Worm (Caenorhabditis elegans) whole organism, L3 larva: ENCODE data around the gene ubh-2.

Experiments used
- aly-2 ChIP-seq: fragments of 150-350 bp; optimal IDR thresholded peaks from 2 replicates; lab custom pipeline; 2014; ENCODE audit warnings: missing biosample characterization, missing genetic modification characterization
- elt-2 ChIP-seq: sonication (generic microtip); optimal IDR thresholded peaks from 2 replicates; lab custom pipeline; 2016; ENCODE audit warnings: missing genetic modification reagents, mild to moderate bottlenecking, missing genetic modification characterization, missing compliant biosample characterization
- elt-3 ChIP-seq, 3 experiments: fragments of 150-350 bp in 1 of 3; sonication (generic microtip) in 2 of 3; optimal IDR thresholded peaks; 2 replicates in 2 of 3; 4 replicates in 1 of 3; lab custom pipeline; 2014 to 2017; ENCODE audit warnings: missing biosample characterization in 3 of 3, missing genetic modification characterization in 3 of 3
- fos-1 ChIP-seq: fragments of 150-350 bp; optimal IDR thresholded peaks from 2 replicates; lab custom pipeline; 2014; ENCODE audit warnings: missing biosample characterization, missing genetic modification characterization
- nhr-12 ChIP-seq: fragments of 150-350 bp; optimal IDR thresholded peaks from 2 replicates; lab custom pipeline; 2014; ENCODE audit warnings: missing biosample characterization, missing genetic modification characterization
- nhr-237 ChIP-seq: fragments of 150-350 bp; optimal IDR thresholded peaks from 2 replicates; lab custom pipeline; 2014; ENCODE audit warnings: missing biosample characterization, missing genetic modification characterization
- sea-2 ChIP-seq: fragments of 150-350 bp; sonication (generic microtip); optimal IDR thresholded peaks from 4 replicates; lab custom pipeline; 2014; ENCODE audit warnings: missing biosample characterization, missing genetic modification reagents, missing genetic modification characterization
- skn-1 ChIP-seq: fragments of 150-350 bp; optimal IDR thresholded peaks from 2 replicates; lab custom pipeline; 2014; ENCODE audit warnings: missing biosample characterization, missing genetic modification characterization

DNA sequence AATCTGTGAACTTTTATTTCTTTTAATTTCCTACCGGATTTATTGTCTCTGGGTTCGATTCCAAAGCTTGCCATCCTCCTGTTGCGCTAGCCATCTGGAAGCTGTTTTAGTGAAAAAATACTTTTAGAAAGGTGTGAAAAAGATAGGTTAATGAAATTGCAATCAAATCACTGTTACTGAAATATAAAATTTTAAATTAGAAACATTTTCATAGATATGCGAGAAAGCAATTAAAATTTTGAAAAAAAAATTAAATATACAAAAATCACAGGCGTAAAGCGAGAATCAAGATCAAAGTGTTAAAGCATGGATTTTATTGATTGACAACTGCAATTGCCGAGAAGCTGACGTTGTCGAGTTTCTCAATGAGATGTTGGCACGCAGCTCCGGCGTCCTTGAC, at the start of gene ubh-2:
- TF ChIP-seq fos-1 (tag; lab: Kevin White, UChicago) (no peak), elt-3 (tag; optimal IDR thresholded peaks at IDR 0.05; lab: Kevin White, UChicago) (no peak), nhr-12 (tag; lab: Kevin White, UChicago) (no peak), aly-2 (no peak), nhr-237 (tag; lab: Kevin White, UChicago) (no peak), skn-1 (no peak), elt-2 (tag; lab: Kevin White, UChicago) (no peak), sea-2 (no peak)
